Worm (Caenorhabditis elegans) whole organism, young adult: ENCODE results near the gene hlh-14.
A peak's percentile ranks its signal among the peaks of the same experiment; 100 is the strongest.

ENCODE experiments used
- B0019.2 ChIP-seq: fragments of 200-800 bp; sonication (Bioruptor generic); conservative IDR thresholded peaks from 2 replicates; pipeline ENCODE4 v1.3.6; 2022; ENCODE audit warnings: missing genetic modification reagents, missing genetic modification characterization, missing compliant biosample characterization
- F23B12.7 ChIP-seq: sonication (generic microtip); optimal IDR thresholded peaks from 2 replicates; lab custom pipeline; 2017; ENCODE audit warnings: missing genetic modification characterization, mild to moderate bottlenecking, missing compliant biosample characterization, antibody characterized with exemption, moderate library complexity; ENCODE audit not compliant: insufficient read depth
- F37B4.10 ChIP-seq: fragments of 200-800 bp; sonication (Bioruptor generic); IDR thresholded peaks from 2 replicates; pipeline ENCODE4 v1.3.6; 2022; ENCODE audit warnings: missing genetic modification characterization, missing compliant biosample characterization
- F39B2.1 ChIP-seq: fragments of 200-800 bp; sonication (Bioruptor generic); IDR thresholded peaks from 2 replicates; pipeline ENCODE4 v1.3.6; 2022; ENCODE audit warnings: missing genetic modification reagents, missing genetic modification characterization, missing compliant biosample characterization
- Y53G8AR.9 ChIP-seq: fragments of 200-800 bp; sonication (Bioruptor generic); conservative IDR thresholded peaks from 2 replicates; pipeline ENCODE4 v1.3.6; 2022; ENCODE audit warnings: missing genetic modification reagents, missing genetic modification characterization, missing compliant biosample characterization
- Y56A3A.18 ChIP-seq: fragments of 200-800 bp; sonication (Bioruptor generic); IDR thresholded peaks from 2 replicates; pipeline ENCODE4 v1.3.6; 2022; ENCODE audit warnings: missing genetic modification reagents, missing genetic modification characterization, missing compliant biosample characterization
- atf-7 ChIP-seq: sonication (generic microtip); optimal IDR thresholded peaks from 2 replicates; lab custom pipeline; 2017; ENCODE audit warnings: mild to moderate bottlenecking, missing genetic modification characterization, missing compliant biosample characterization
- attf-3 ChIP-seq: fragments of 200-800 bp; sonication (Bioruptor generic); conservative IDR thresholded peaks from 2 replicates; pipeline ENCODE4 v1.3.6; 2022; ENCODE audit warnings: missing genetic modification reagents, missing genetic modification characterization, missing compliant biosample characterization
- cebp-1 ChIP-seq, 2 experiments: fragments of 200-800 bp in 1 of 2; sonication (Bioruptor generic) in 1 of 2; sonication (generic microtip) in 1 of 2; IDR thresholded peaks in 1 of 2; optimal IDR thresholded peaks in 1 of 2; 2 replicates each; pipeline versions ENCODE4 v1.3.6 to Lab custom; 2017 to 2022; ENCODE audit warnings: missing compliant biosample characterization in 2 of 2, missing genetic modification characterization in 2 of 2, mild to moderate bottlenecking in 1 of 2, missing genetic modification reagents in 1 of 2, moderate library complexity in 1 of 2
- ceh-27 ChIP-seq: fragments of 200-800 bp; sonication (Bioruptor generic); optimal IDR thresholded peaks from 2 replicates; lab custom pipeline; 2018; ENCODE audit warnings: mild to moderate bottlenecking, missing genetic modification characterization, moderate library complexity, missing compliant biosample characterization
- egl-44 ChIP-seq: fragments of 200-800 bp; sonication (Bioruptor generic); IDR thresholded peaks from 2 replicates; pipeline ENCODE4 v1.3.6; 2022; ENCODE audit warnings: missing genetic modification reagents, missing genetic modification characterization, missing compliant biosample characterization
- ets-4 ChIP-seq: fragments of 200-800 bp; sonication (Bioruptor generic); optimal IDR thresholded peaks from 2 replicates; lab custom pipeline; 2018; ENCODE audit warnings: mild to moderate bottlenecking, missing genetic modification characterization, missing compliant biosample characterization
- fkh-3 ChIP-seq: sonication (generic microtip); optimal IDR thresholded peaks from 2 replicates; lab custom pipeline; 2016; ENCODE audit warnings: mild to moderate bottlenecking, missing genetic modification characterization, missing compliant biosample characterization
- gei-17 ChIP-seq: fragments of 200-800 bp; sonication (Bioruptor generic); optimal IDR thresholded peaks from 2 replicates; lab custom pipeline; 2018; ENCODE audit warnings: mild to moderate bottlenecking, missing genetic modification characterization, missing compliant biosample characterization
- him-1 ChIP-seq: sonication (generic microtip); optimal IDR thresholded peaks from 2 replicates; lab custom pipeline; 2016; ENCODE audit warnings: missing genotype, missing genetic modification reagents, missing genetic modification characterization, missing compliant biosample characterization
- hlh-12 ChIP-seq: sonication (generic microtip); optimal IDR thresholded peaks from 2 replicates; lab custom pipeline; 2016; ENCODE audit warnings: missing genetic modification characterization, missing compliant biosample characterization
- hmg-1.2 ChIP-seq: fragments of 200-800 bp; sonication (Bioruptor generic); IDR thresholded peaks from 2 replicates; pipeline ENCODE4 v1.3.6; 2022; ENCODE audit warnings: missing genetic modification reagents, missing genetic modification characterization, missing compliant biosample characterization
- lin-40 ChIP-seq: sonication (generic microtip); optimal IDR thresholded peaks from 2 replicates; lab custom pipeline; 2016; ENCODE audit warnings: missing genetic modification characterization, mild to moderate bottlenecking, missing compliant biosample characterization, missing genotype, missing genetic modification reagents
- lsl-1 ChIP-seq: fragments of 200-800 bp; sonication (Bioruptor generic); optimal IDR thresholded peaks from 2 replicates; lab custom pipeline; 2018; ENCODE audit warnings: mild to moderate bottlenecking, missing genetic modification characterization, moderate library complexity, missing compliant biosample characterization
- lsy-27 ChIP-seq: sonication (generic microtip); optimal IDR thresholded peaks from 2 replicates; lab custom pipeline; 2017; ENCODE audit warnings: missing genetic modification characterization, mild to moderate bottlenecking, missing compliant biosample characterization, antibody characterized with exemption, missing genotype, borderline replicate concordance; ENCODE audit not compliant: insufficient read depth
- madf-10 ChIP-seq: sonication (generic microtip); optimal IDR thresholded peaks from 2 replicates; lab custom pipeline; 2016; ENCODE audit warnings: mild to moderate bottlenecking, missing genetic modification characterization, missing compliant biosample characterization
- madf-8 ChIP-seq: fragments of 200-800 bp; sonication (Bioruptor generic); conservative IDR thresholded peaks from 2 replicates; pipeline ENCODE4 v1.3.6; 2022; ENCODE audit warnings: missing genetic modification reagents, missing genetic modification characterization, missing compliant biosample characterization
- mes-4 ChIP-seq: sonication (generic microtip); optimal IDR thresholded peaks from 2 replicates; lab custom pipeline; 2016; ENCODE audit warnings: missing genotype, missing genetic modification characterization, missing compliant biosample characterization
- mxl-1 ChIP-seq: sonication (generic microtip); optimal IDR thresholded peaks from 2 replicates; lab custom pipeline; 2016; ENCODE audit warnings: missing genetic modification characterization, missing compliant biosample characterization
- nfya-2 ChIP-seq: fragments of 200-800 bp; sonication (Bioruptor generic); IDR thresholded peaks from 2 replicates; pipeline ENCODE4 v1.3.6; 2022; ENCODE audit warnings: missing genetic modification reagents, missing genetic modification characterization, missing compliant biosample characterization
- pbrm-1 ChIP-seq: fragments of 200-800 bp; sonication (Bioruptor generic); IDR thresholded peaks from 2 replicates; pipeline ENCODE4 v1.3.6; 2022; ENCODE audit warnings: missing genetic modification reagents, missing genetic modification characterization, missing compliant biosample characterization
- pha-4 ChIP-seq: fragments of 150-350 bp; sonication (generic microtip); optimal IDR thresholded peaks from 2 replicates; lab custom pipeline; 2014; ENCODE audit warnings: missing biosample characterization, missing genetic modification reagents, missing genetic modification characterization
- rcor-1 ChIP-seq: fragments of 200-800 bp; sonication (Bioruptor generic); IDR thresholded peaks from 2 replicates; pipeline ENCODE4 v1.3.6; 2022; ENCODE audit warnings: missing genetic modification reagents, missing genetic modification characterization, missing compliant biosample characterization
- rpc-1 ChIP-seq, 2 experiments: fragments of 150-350 bp in 1 of 2; sonication (generic microtip) in 1 of 2; optimal IDR thresholded peaks; 2 replicates each; lab custom pipeline; 2014 to 2018; ENCODE audit warnings: missing biosample characterization in 1 of 2, missing genetic modification characterization in 1 of 2, missing genetic modification reagents in 1 of 2, missing genotype in 1 of 2
- sdz-38 ChIP-seq: sonication (generic microtip); optimal IDR thresholded peaks from 2 replicates; lab custom pipeline; 2016; ENCODE audit warnings: missing genotype, missing genetic modification characterization, missing compliant biosample characterization
- snpc-1.3 ChIP-seq: sonication (generic microtip); optimal IDR thresholded peaks from 2 replicates; lab custom pipeline; 2017; ENCODE audit warnings: missing genetic modification characterization, mild to moderate bottlenecking, missing compliant biosample characterization, antibody characterized with exemption, moderate library complexity, missing genotype, missing genetic modification reagents; ENCODE audit not compliant: insufficient read depth
- snpc-4 ChIP-seq, 5 experiments: fragments of 150-350 bp in 1 of 5; sonication (generic microtip) in 4 of 5; optimal IDR thresholded peaks; 2 replicates each; lab custom pipeline; 2014 to 2018; ENCODE audit warnings: missing genetic modification characterization in 5 of 5, missing biosample characterization in 3 of 5, antibody characterized with exemption in 2 of 5, mild to moderate bottlenecking in 2 of 5, missing compliant biosample characterization in 2 of 5, missing genotype in 2 of 5, moderate library complexity in 2 of 5, missing genetic modification reagents in 1 of 5
- somi-1 ChIP-seq: fragments of 200-800 bp; sonication (Bioruptor generic); optimal IDR thresholded peaks from 2 replicates; lab custom pipeline; 2018; ENCODE audit warnings: mild to moderate bottlenecking, missing genetic modification characterization, missing compliant biosample characterization
- tbx-9 ChIP-seq: sonication (generic microtip); optimal IDR thresholded peaks from 2 replicates; lab custom pipeline; 2016; ENCODE audit warnings: borderline replicate concordance, missing genetic modification characterization, inconsistent platforms, missing compliant biosample characterization
- unc-62 ChIP-seq: fragments of 150-350 bp; optimal IDR thresholded peaks from 2 replicates; lab custom pipeline; 2014; ENCODE audit warnings: missing biosample characterization, missing genetic modification reagents, missing genetic modification characterization
- zfh-2 ChIP-seq: fragments of 200-800 bp; sonication (Bioruptor generic); conservative IDR thresholded peaks from 2 replicates; pipeline ENCODE4 v1.3.6; 2022; ENCODE audit warnings: missing genetic modification reagents, missing genetic modification characterization, missing compliant biosample characterization
- ztf-22 ChIP-seq: fragments of 200-800 bp; sonication (Bioruptor generic); optimal IDR thresholded peaks from 2 replicates; lab custom pipeline; 2018; ENCODE audit warnings: mild to moderate bottlenecking, missing genetic modification characterization, moderate library complexity, missing compliant biosample characterization
- ztf-26 ChIP-seq: sonication (generic microtip); optimal IDR thresholded peaks from 2 replicates; lab custom pipeline; 2017; ENCODE audit warnings: missing genetic modification characterization, missing compliant biosample characterization
- ztf-28 ChIP-seq: fragments of 200-800 bp; sonication (Bioruptor generic); IDR thresholded peaks from 2 replicates; pipeline ENCODE4 v1.3.6; 2022; ENCODE audit warnings: missing genetic modification reagents, missing genetic modification characterization, missing compliant biosample characterization

The hlh-14 gene

ce11 chrII:5779866-5780265 lies 41.2 kb upstream of the hlh-14 start:
- TF ChIP-seq hmg-1.2 (peak; percentile 50; the same call in 1 of the 2 replicates), Y53G8AR.9 (no peak), ceh-27 (GFP tag; lab: Kevin White, UChicago) (peak; percentile 7)

ce11 chrII:5777372-5777771 lies 38.7 kb upstream of the hlh-14 start:
- TF ChIP-seq unc-62 (no peak), lin-40 (no peak), F37B4.10 (no peak), ztf-26 (no peak), lsl-1 (no peak), pbrm-1 (no peak), B0019.2 (no peak)

ce11 chrII:5774879-5775278 lies 36.2 kb upstream of the hlh-14 start:
- TF ChIP-seq cebp-1 (GFP tag; IDR thresholded peaks at IDR 0.05; lab: Robert Waterston, UW) (no peak), cebp-1 (tag; optimal IDR thresholded peaks at IDR 0.05; lab: Kevin White, UChicago) (no peak), pha-4 (tag; lab: Kevin White, UChicago) (no peak), F37B4.10 (no peak), sdz-38 (tag; lab: Kevin White, UChicago) (no peak), nfya-2 (no peak), lsy-27 (tag; lab: Kevin White, UChicago) (no peak), rcor-1 (GFP tag; lab: Robert Waterston, UW) (no peak)

ce11 chrII:5774120-5774519 lies 35.4 kb upstream of the hlh-14 start, which contains the start of the genes dmd-5 and F10C1.1:
dmd-5 (minus strand) TSS chrII:5774220.
F10C1.1 (plus strand) TSS chrII:5774229.
- no peak for TF ChIP-seq zfh-2 (GFP tag; lab: Robert Waterston, UW)
- no peak for TF ChIP-seq fkh-3 (tag; lab: Kevin White, UChicago)
- no peak for TF ChIP-seq rpc-1 (optimal IDR thresholded peaks at IDR 0.05; lab: Kevin White, UChicago)
- no peak for TF ChIP-seq rpc-1 (tag; optimal IDR thresholded peaks at IDR 0.05; lab: Kevin White, UChicago)

ce11 chrII:5772547-5773142 lies 34.0 kb upstream of the hlh-14 start:
- no peak for TF ChIP-seq ets-4 (GFP tag; lab: Kevin White, UChicago)
- TF ChIP-seq zfh-2 (GFP tag; lab: Robert Waterston, UW) = peak; percentile 59; the same call in 1 of the 2 replicates
- TF ChIP-seq lin-40 = peak; percentile 26
- TF ChIP-seq sdz-38 (tag; lab: Kevin White, UChicago) = no peak
- TF ChIP-seq tbx-9 (tag; lab: Kevin White, UChicago) = no peak
- peak; percentile 55; the same call in 1 of the 2 replicates for TF ChIP-seq Y56A3A.18 (GFP tag; lab: Robert Waterston, UW)
- no peak for TF ChIP-seq F39B2.1 (GFP tag; lab: Robert Waterston, UW)
- no peak for TF ChIP-seq madf-8 (GFP tag; lab: Robert Waterston, UW)
- TF ChIP-seq F23B12.7 (tag; lab: Kevin White, UChicago) = no peak
- 0 out of 2 replicates have a peak, but pooled peaks have one; percentile 50 for TF ChIP-seq ztf-28
- peak; percentile 25 for TF ChIP-seq madf-10 (tag; lab: Kevin White, UChicago)
- TF ChIP-seq ztf-22 = no peak
- TF ChIP-seq somi-1 (GFP tag; lab: Kevin White, UChicago) = peak; percentile 57
- no peak for TF ChIP-seq attf-3 (GFP tag; lab: Robert Waterston, UW)
- TF ChIP-seq gei-17 (GFP tag; lab: Kevin White, UChicago) = no peak
- no peak for TF ChIP-seq hlh-12 (tag; lab: Kevin White, UChicago)
- TF ChIP-seq snpc-4 (GFP tag; optimal IDR thresholded peaks at IDR 0.05; lab: Kevin White, UChicago) = no peak
- peak in 3 of 4 experiments; percentile 0 to 70 (median 62) for TF ChIP-seq snpc-4 (tag; optimal IDR thresholded peaks at IDR 0.05; lab: Kevin White, UChicago)
- TF ChIP-seq fkh-3 (tag; lab: Kevin White, UChicago) = peak; percentile 10
- peak; percentile 80 for TF ChIP-seq him-1 (tag; lab: Kevin White, UChicago)
- TF ChIP-seq snpc-1.3 (tag; lab: Kevin White, UChicago) = peak; percentile 20
- peak; percentile 30 for TF ChIP-seq mxl-1 (tag; lab: Kevin White, UChicago)
- 0 out of 2 replicates have a peak, but pooled peaks have one; percentile 40 for TF ChIP-seq egl-44 (GFP tag; lab: Robert Waterston, UW)
- TF ChIP-seq atf-7 (tag; lab: Kevin White, UChicago) = peak; percentile 6
- TF ChIP-seq mes-4 (tag; lab: Kevin White, UChicago) = no peak
